Worm (Caenorhabditis elegans) whole organism, L2 larva: ENCODE results near the gene Y55F3AM.5.

Experiments used
- C34F6.9 ChIP-seq: fragments of 150-350 bp; optimal IDR thresholded peaks from 2 replicates; lab custom pipeline; 2014; ENCODE audit warnings: missing biosample characterization, missing genetic modification characterization
- F13H6.1 ChIP-seq: sonication (generic microtip); optimal IDR thresholded peaks from 2 replicates; lab custom pipeline; 2016; ENCODE audit warnings: missing genetic modification characterization, missing compliant biosample characterization
- R02D3.7 ChIP-seq: fragments of 150-350 bp; optimal IDR thresholded peaks from 2 replicates; lab custom pipeline; 2014; ENCODE audit warnings: missing biosample characterization, missing genetic modification characterization
- Y55F3AM.14 ChIP-seq: fragments of 200-800 bp; sonication (Bioruptor generic); optimal IDR thresholded peaks from 2 replicates; lab custom pipeline; 2018; ENCODE audit warnings: mild to moderate bottlenecking, missing genetic modification characterization, missing compliant biosample characterization
- ZK546.5 ChIP-seq: sonication (generic microtip); optimal IDR thresholded peaks from 2 replicates; lab custom pipeline; 2017; ENCODE audit warnings: missing biosample characterization, missing genetic modification characterization
- aly-2 ChIP-seq: fragments of 150-350 bp; optimal IDR thresholded peaks from 2 replicates; lab custom pipeline; 2014; ENCODE audit warnings: missing biosample characterization, missing genetic modification characterization
- ama-1 ChIP-seq: fragments of 150-350 bp; optimal IDR thresholded peaks from 2 replicates; lab custom pipeline; 2018; ENCODE audit warnings: inconsistent platforms
- blmp-1 ChIP-seq: sonication (generic microtip); optimal IDR thresholded peaks from 2 replicates; lab custom pipeline; 2017; ENCODE audit warnings: missing genetic modification characterization, mild to moderate bottlenecking, missing compliant biosample characterization, antibody characterized with exemption, moderate library complexity; ENCODE audit not compliant: insufficient read depth
- ceh-82 ChIP-seq: fragments of 150-350 bp; optimal IDR thresholded peaks from 2 replicates; lab custom pipeline; 2014; ENCODE audit warnings: missing biosample characterization, missing genetic modification characterization
- crh-2 ChIP-seq: sonication (generic microtip); optimal IDR thresholded peaks from 2 replicates; lab custom pipeline; 2017; ENCODE audit warnings: missing biosample characterization, missing genetic modification characterization
- dmd-4 ChIP-seq: sonication (generic microtip); optimal IDR thresholded peaks from 2 replicates; lab custom pipeline; 2017; ENCODE audit warnings: missing biosample characterization, missing genetic modification characterization
- elt-1 ChIP-seq: fragments of 150-350 bp; optimal IDR thresholded peaks from 2 replicates; lab custom pipeline; 2014; ENCODE audit warnings: missing biosample characterization, missing genetic modification characterization
- fos-1 ChIP-seq: fragments of 150-350 bp; optimal IDR thresholded peaks from 2 replicates; lab custom pipeline; 2014; ENCODE audit warnings: missing biosample characterization, missing genetic modification characterization
- lin-11 ChIP-seq: fragments of 150-350 bp; sonication (generic microtip); optimal IDR thresholded peaks from 2 replicates; lab custom pipeline; 2014; ENCODE audit warnings: missing biosample characterization, missing genetic modification characterization, inconsistent platforms, mixed read lengths
- lin-39 ChIP-seq: fragments of 150-350 bp; optimal IDR thresholded peaks from 2 replicates; lab custom pipeline; 2014; ENCODE audit warnings: missing biosample characterization, missing genetic modification reagents, missing genetic modification characterization
- lsy-2 ChIP-seq, 2 experiments: fragments of 150-350 bp in 1 of 2; sonication (generic microtip) in 1 of 2; optimal IDR thresholded peaks; 2 replicates each; lab custom pipeline; 2014 to 2017; ENCODE audit warnings: missing biosample characterization in 2 of 2, missing genetic modification characterization in 2 of 2
- nhr-10 ChIP-seq: sonication (generic microtip); optimal IDR thresholded peaks from 2 replicates; lab custom pipeline; 2017; ENCODE audit warnings: missing biosample characterization, missing genetic modification characterization
- nhr-11 ChIP-seq: fragments of 150-350 bp; optimal IDR thresholded peaks from 2 replicates; lab custom pipeline; 2014; ENCODE audit warnings: missing biosample characterization, missing genetic modification characterization
- nhr-12 ChIP-seq: fragments of 150-350 bp; optimal IDR thresholded peaks from 2 replicates; lab custom pipeline; 2014; ENCODE audit warnings: missing biosample characterization, missing genetic modification characterization
- nhr-23 ChIP-seq: fragments of 150-350 bp; optimal IDR thresholded peaks from 2 replicates; lab custom pipeline; 2014; ENCODE audit warnings: missing biosample characterization, missing genetic modification reagents, missing genetic modification characterization
- nhr-237 ChIP-seq: fragments of 150-350 bp; optimal IDR thresholded peaks from 2 replicates; lab custom pipeline; 2014; ENCODE audit warnings: missing biosample characterization, missing genetic modification characterization
- nhr-25 ChIP-seq: fragments of 150-350 bp; sonication (generic microtip); optimal IDR thresholded peaks from 3 replicates; lab custom pipeline; 2014; ENCODE audit warnings: missing biosample characterization, missing genetic modification characterization
- nhr-6 ChIP-seq: fragments of 150-350 bp; optimal IDR thresholded peaks from 2 replicates; lab custom pipeline; 2014; ENCODE audit warnings: missing biosample characterization, missing genetic modification characterization
- nhr-77 ChIP-seq: fragments of 150-350 bp; optimal IDR thresholded peaks from 2 replicates; lab custom pipeline; 2014; ENCODE audit warnings: missing biosample characterization, missing genetic modification characterization
- peb-1 ChIP-seq: fragments of 150-350 bp; optimal IDR thresholded peaks from 2 replicates; lab custom pipeline; 2014; ENCODE audit warnings: missing biosample characterization, missing genetic modification characterization
- skn-1 ChIP-seq: sonication (generic microtip); optimal IDR thresholded peaks from 2 replicates; lab custom pipeline; 2017; ENCODE audit warnings: missing biosample characterization, missing genetic modification characterization
- snpc-4 ChIP-seq: fragments of 150-350 bp; optimal IDR thresholded peaks from 2 replicates; lab custom pipeline; 2014; ENCODE audit warnings: missing biosample characterization, missing genetic modification characterization
- unc-55 ChIP-seq: fragments of 150-350 bp; sonication (generic microtip); optimal IDR thresholded peaks from 3 replicates; lab custom pipeline; 2014; ENCODE audit warnings: missing biosample characterization, missing genetic modification reagents, missing genetic modification characterization
- unc-62 ChIP-seq: fragments of 150-350 bp; optimal IDR thresholded peaks from 2 replicates; lab custom pipeline; 2014; ENCODE audit warnings: missing biosample characterization, missing genetic modification reagents, missing genetic modification characterization
- zag-1 ChIP-seq: fragments of 150-350 bp; optimal IDR thresholded peaks from 2 replicates; lab custom pipeline; 2014; ENCODE audit warnings: missing biosample characterization, missing genetic modification characterization
- ztf-11 ChIP-seq: sonication (generic microtip); optimal IDR thresholded peaks from 2 replicates; lab custom pipeline; 2017; ENCODE audit warnings: missing biosample characterization, missing genetic modification characterization
- ztf-4 ChIP-seq: fragments of 150-350 bp; optimal IDR thresholded peaks from 2 replicates; lab custom pipeline; 2014; ENCODE audit warnings: missing biosample characterization, missing genetic modification characterization

Y55F3AM.5 gene

ce11 chrIV:972811-973428 lies 26.1 kb upstream of the Y55F3AM.5 start:
- TF ChIP-seq C34F6.9 (tag; lab: Kevin White, UChicago), result no peak
- no peak for TF ChIP-seq nhr-23
- TF ChIP-seq nhr-25 (tag; lab: Kevin White, UChicago), result no peak
- TF ChIP-seq dmd-4 (tag; lab: Kevin White, UChicago), result no peak
- no peak for TF ChIP-seq peb-1 (tag; lab: Kevin White, UChicago)
- no peak for TF ChIP-seq lin-11
- TF ChIP-seq, all 48 proteins: peak for 0

- TF ChIP-seq Y55F3AM.14 (GFP tag; lab: Kevin White, UChicago) (no peak), F13H6.1 (tag; lab: Kevin White, UChicago) (no peak), unc-62 (no peak), fos-1 (peak; percentile 74)
Measured at ce11 chrIV:976372-976771, 22.6 kb upstream of the Y55F3AM.5 start.

- TF ChIP-seq Y55F3AM.14 (GFP tag; lab: Kevin White, UChicago) (no peak), lin-11 (no peak), nhr-6 (tag; lab: Kevin White, UChicago) (no peak)
Measured at ce11 chrIV:983558-983957, 15.5 kb upstream of the Y55F3AM.5 start.

DNA sequence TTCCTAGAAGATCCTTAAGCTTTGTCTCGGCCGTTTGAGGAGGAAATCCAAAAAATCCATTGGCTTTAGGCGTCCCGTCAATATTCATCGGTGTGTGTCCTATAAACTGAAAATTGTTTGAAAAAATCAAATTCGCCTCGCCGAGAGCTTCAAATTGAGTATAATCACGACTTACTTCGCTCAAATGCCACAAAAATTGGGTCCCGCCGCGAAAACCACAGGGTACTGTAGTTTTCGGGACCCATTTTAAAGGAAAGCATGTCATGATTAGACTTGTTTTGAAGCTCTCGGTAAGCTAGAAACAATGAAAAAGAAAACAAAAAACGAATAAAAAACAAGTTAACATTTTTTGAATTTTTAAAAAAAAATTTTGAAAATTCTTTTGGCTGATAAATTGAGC lies 8.7 kb upstream of the Y55F3AM.5 start, which contains the start of gene egrh-2:
egrh-2 (minus strand) TSS at position 101 of the 400 bp plus-strand sequence.
- no peak for TF ChIP-seq nhr-10 (tag; lab: Kevin White, UChicago)
- no peak for TF ChIP-seq elt-1
- TF ChIP-seq nhr-25 (tag; lab: Kevin White, UChicago), result no peak
- TF ChIP-seq nhr-237 (tag; lab: Kevin White, UChicago), result no peak
- no peak for TF ChIP-seq skn-1 (tag; lab: Kevin White, UChicago)
- TF ChIP-seq ztf-11, result no peak
- TF ChIP-seq ztf-4 (tag; lab: Kevin White, UChicago), result no peak
- TF ChIP-seq crh-2 (tag; lab: Kevin White, UChicago), result no peak
- TF ChIP-seq nhr-23, result no peak
- no peak for TF ChIP-seq ceh-82 (tag; lab: Kevin White, UChicago)
- TF ChIP-seq blmp-1 (tag; lab: Kevin White, UChicago), result no peak
- no peak for TF ChIP-seq Y55F3AM.14 (GFP tag; lab: Kevin White, UChicago)
- no peak for TF ChIP-seq R02D3.7 (tag; lab: Kevin White, UChicago)
- TF ChIP-seq aly-2, result no peak
- no peak for TF ChIP-seq nhr-11 (tag; lab: Kevin White, UChicago)
- TF ChIP-seq nhr-12 (tag; lab: Kevin White, UChicago), result no peak
- no peak for TF ChIP-seq nhr-6 (tag; lab: Kevin White, UChicago)
- TF ChIP-seq zag-1 (tag; lab: Kevin White, UChicago), result no peak
- no peak for TF ChIP-seq lsy-2 (tag; optimal IDR thresholded peaks at IDR 0.05; lab: Kevin White, UChicago)
- TF ChIP-seq, all 48 proteins: peak for 0

- TF ChIP-seq unc-55 (GFP tag; lab: Kevin White, UChicago) (peak; percentile 21), lin-39 (tag; lab: Kevin White, UChicago) (no peak), ama-1 (peak; percentile 65), C34F6.9 (tag; lab: Kevin White, UChicago) (no peak), snpc-4 (tag; lab: Kevin White, UChicago) (peak; percentile 92), nhr-77 (tag; lab: Kevin White, UChicago) (no peak), ZK546.5 (tag; lab: Kevin White, UChicago) (no peak), lsy-2 (tag; optimal IDR thresholded peaks at IDR 0.05; lab: Kevin White, UChicago) (peak in 1 of 2 experiments; percentile 9)
Measured at ce11 chrIV:991181-991642, 7.8 kb upstream of the Y55F3AM.5 start.
